Fruit fly (Drosophila melanogaster): ENCODE data around the gene ato.
A peak's percentile ranks its signal among the peaks of the same experiment; 100 is the strongest.

Gene ato

dm6 chr3R:8269740-8270139, 8.1 kb upstream of the ato start, which contains the start of gene CG9630:
TSS of gene CG9630 (minus strand) at chr3R:8269896.
- TF ChIP-seq pad (GFP tag; optimal IDR thresholded peaks at IDR 0.05) = no peak
- TF ChIP-seq CG5204 (GFP tag; optimal IDR thresholded peaks at IDR 0.05) = no peak
- TF ChIP-seq cic (GFP tag; optimal IDR thresholded peaks at IDR 0.05) = no peak
- TF ChIP-seq CG11617 (GFP tag; optimal IDR thresholded peaks at IDR 0.05) = no peak
- no peak for TF ChIP-seq CG14711 (tag; optimal IDR thresholded peaks at IDR 0.05)
- peak; percentile 56 for TF ChIP-seq bab1 (GFP tag; optimal IDR thresholded peaks at IDR 0.05)
- no peak for TF ChIP-seq Crg-1 (GFP tag; optimal IDR thresholded peaks at IDR 0.05)
- no peak for TF ChIP-seq CG1620 (GFP tag; optimal IDR thresholded peaks at IDR 0.05)
- TF ChIP-seq CG7101 (tag; optimal IDR thresholded peaks at IDR 0.05) = peak; percentile 4
- no peak for TF ChIP-seq ovo (GFP tag; optimal IDR thresholded peaks at IDR 0.05)
- no peak for TF ChIP-seq kay (GFP tag; ENCODE audit: borderline replicate concordance)
- TF ChIP-seq CG33017 (tag; optimal IDR thresholded peaks at IDR 0.05) = no peak
- no peak for TF ChIP-seq cnc (optimal IDR thresholded peaks at IDR 0.05)
- no peak for TF ChIP-seq tj (GFP tag; optimal IDR thresholded peaks at IDR 0.05)
- TF ChIP-seq CG12768 (GFP tag; optimal IDR thresholded peaks at IDR 0.05) = no peak
- TF ChIP-seq CG7045 (GFP tag; optimal IDR thresholded peaks at IDR 0.05) = no peak
- no peak for TF ChIP-seq Hr96 (GFP tag; optimal IDR thresholded peaks at IDR 0.05)
- TF ChIP-seq Mnt (GFP tag; optimal IDR thresholded peaks at IDR 0.05) = peak; percentile 100
- no peak for TF ChIP-seq toe (GFP tag; optimal IDR thresholded peaks at IDR 0.05)
- no peak for TF ChIP-seq Clk (GFP tag; optimal IDR thresholded peaks at IDR 0.05)

- TF ChIP-seq toe (GFP tag; optimal IDR thresholded peaks at IDR 0.05) (no peak), CG11617 (GFP tag; optimal IDR thresholded peaks at IDR 0.05) (no peak), CG7101 (tag; optimal IDR thresholded peaks at IDR 0.05) (no peak), Crg-1 (GFP tag; optimal IDR thresholded peaks at IDR 0.05) (no peak), CG12768 (GFP tag; optimal IDR thresholded peaks at IDR 0.05) (no peak), Mnt (GFP tag; optimal IDR thresholded peaks at IDR 0.05) (no peak), cic (GFP tag; optimal IDR thresholded peaks at IDR 0.05) (no peak), CG14711 (tag; optimal IDR thresholded peaks at IDR 0.05) (no peak), CG7045 (GFP tag; optimal IDR thresholded peaks at IDR 0.05) (no peak), pad (GFP tag; optimal IDR thresholded peaks at IDR 0.05) (no peak), CG1620 (GFP tag; optimal IDR thresholded peaks at IDR 0.05) (no peak), CG5204 (GFP tag; optimal IDR thresholded peaks at IDR 0.05) (no peak), kay (GFP tag; ENCODE audit: borderline replicate concordance) (no peak), cnc (optimal IDR thresholded peaks at IDR 0.05) (no peak), ovo (GFP tag; optimal IDR thresholded peaks at IDR 0.05) (no peak), tj (GFP tag; optimal IDR thresholded peaks at IDR 0.05) (no peak), CG33017 (tag; optimal IDR thresholded peaks at IDR 0.05) (no peak), bab1 (GFP tag; optimal IDR thresholded peaks at IDR 0.05) (no peak)
Observed at dm6 chr3R:8272573-8273165, 5.2 kb upstream of the ato start.

dm6 chr3R:8275031-8275430, 2.8 kb upstream of the ato start:
- TF ChIP-seq CG1620 (GFP tag; optimal IDR thresholded peaks at IDR 0.05) = no peak
- TF ChIP-seq CG5204 (GFP tag; optimal IDR thresholded peaks at IDR 0.05) = no peak
- no peak for TF ChIP-seq toe (GFP tag; optimal IDR thresholded peaks at IDR 0.05)
- no peak for TF ChIP-seq CG12768 (GFP tag; optimal IDR thresholded peaks at IDR 0.05)
- TF ChIP-seq CG11617 (GFP tag; optimal IDR thresholded peaks at IDR 0.05) = no peak
- no peak for TF ChIP-seq CG7045 (GFP tag; optimal IDR thresholded peaks at IDR 0.05)
- no peak for TF ChIP-seq CG7101 (tag; optimal IDR thresholded peaks at IDR 0.05)
- TF ChIP-seq Hr96 (GFP tag; optimal IDR thresholded peaks at IDR 0.05) = no peak
- TF ChIP-seq kay (GFP tag; ENCODE audit: borderline replicate concordance) = no peak
- no peak for TF ChIP-seq ovo (GFP tag; optimal IDR thresholded peaks at IDR 0.05)

dm6 chr3R:8279970-8280369, 2.1 kb downstream of the ato start:
- TF ChIP-seq CG11617 (GFP tag; optimal IDR thresholded peaks at IDR 0.05) (no peak), Hr96 (GFP tag; optimal IDR thresholded peaks at IDR 0.05) (no peak), CG12768 (GFP tag; optimal IDR thresholded peaks at IDR 0.05) (no peak), CG7101 (tag; optimal IDR thresholded peaks at IDR 0.05) (no peak), CG33017 (tag; optimal IDR thresholded peaks at IDR 0.05) (no peak), toe (GFP tag; optimal IDR thresholded peaks at IDR 0.05) (no peak), CG1620 (GFP tag; optimal IDR thresholded peaks at IDR 0.05) (no peak), ovo (GFP tag; optimal IDR thresholded peaks at IDR 0.05) (no peak), Crg-1 (GFP tag; optimal IDR thresholded peaks at IDR 0.05) (no peak), kay (GFP tag; ENCODE audit: borderline replicate concordance) (no peak)

- TF ChIP-seq CG1620 (GFP tag; optimal IDR thresholded peaks at IDR 0.05) = no peak
Observed at dm6 chr3R:8282727-8283126, 4.9 kb downstream of the ato start.

dm6 chr3R:8284234-8284633, 6.4 kb downstream of the ato start:
- no peak for TF ChIP-seq CG7045 (GFP tag; optimal IDR thresholded peaks at IDR 0.05)
- no peak for TF ChIP-seq Mnt (GFP tag; optimal IDR thresholded peaks at IDR 0.05)
- TF ChIP-seq CG7101 (tag; optimal IDR thresholded peaks at IDR 0.05) = no peak
- TF ChIP-seq cic (GFP tag; optimal IDR thresholded peaks at IDR 0.05) = no peak
- TF ChIP-seq kay (GFP tag; ENCODE audit: borderline replicate concordance) = no peak
- TF ChIP-seq bab1 (GFP tag; optimal IDR thresholded peaks at IDR 0.05) = no peak
- no peak for TF ChIP-seq CG1620 (GFP tag; optimal IDR thresholded peaks at IDR 0.05)

Measured in whole organism, adult.